Worm (Caenorhabditis elegans): Measurements from ENCODE around the gene dpf-7.
A peak's percentile ranks its signal among the peaks of the same experiment; 100 is the strongest.

- TF ChIP-seq B0310.2 (tag; optimal IDR thresholded peaks at IDR 0.05) (peak; percentile 49), tra-4 (tag; optimal IDR thresholded peaks at IDR 0.05) (peak; percentile 73), ama-1 (optimal IDR thresholded peaks at IDR 0.05) (no peak), flt-1 (GFP tag; IDR thresholded peaks at IDR 0.05) (peak; percentile 84)
Measured at ce11 chrIV:4749728-4750278, 52.6 kb downstream of the dpf-7 start, which contains the start of the genes rpl-20 and Y17G9B.5.
